Fruit fly (Drosophila melanogaster) S2 (cell line): Measurements from ENCODE around the gene Mvb12.

ENCODE experiments used
- CG8478 ChIP-seq: fragments of >200 bp; optimal IDR thresholded peaks from 2 replicates; lab custom pipeline; 2018
- CTCF ChIP-seq, 2 experiments: fragments of >200 bp; optimal IDR thresholded peaks; 2 replicates each; lab custom pipeline; 2018

The Mvb12 gene

DNA sequence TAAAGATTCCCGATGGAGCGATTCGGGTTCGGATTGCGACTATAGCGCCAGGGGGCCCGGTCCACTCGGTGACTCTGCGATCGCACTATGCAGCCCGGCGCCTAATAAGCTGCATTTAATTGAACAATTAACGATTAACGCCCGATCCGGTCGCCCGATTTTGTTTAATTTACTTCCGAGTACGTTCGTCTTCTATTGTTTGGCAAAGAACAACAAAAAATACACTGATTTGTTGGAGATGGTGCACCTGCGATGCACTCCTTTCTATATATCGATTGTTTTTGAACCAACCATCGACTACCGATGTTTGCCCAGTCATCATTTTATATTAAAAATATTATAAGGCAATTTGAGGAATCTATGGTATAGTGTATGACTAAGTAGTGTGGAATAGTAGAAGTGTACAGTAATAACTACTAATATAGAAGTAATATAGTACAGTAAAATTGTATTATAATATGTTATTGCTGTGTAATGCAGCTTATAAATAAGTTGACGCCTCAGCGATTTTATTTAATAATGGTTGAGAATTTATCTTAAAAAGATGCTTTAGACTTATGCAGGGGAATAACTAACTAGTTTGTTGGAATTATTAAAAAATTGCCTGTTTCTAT, at the start of gene Mvb12:
TSS of gene Mvb12 (minus strand) at position 217 of the 614 bp plus-strand sequence.
- TF ChIP-seq CG8478 (lab: Kevin White, UChicago) (no peak), CTCF (optimal IDR thresholded peaks at IDR 0.05; lab: Kevin White, UChicago) (no peak)

DNA sequence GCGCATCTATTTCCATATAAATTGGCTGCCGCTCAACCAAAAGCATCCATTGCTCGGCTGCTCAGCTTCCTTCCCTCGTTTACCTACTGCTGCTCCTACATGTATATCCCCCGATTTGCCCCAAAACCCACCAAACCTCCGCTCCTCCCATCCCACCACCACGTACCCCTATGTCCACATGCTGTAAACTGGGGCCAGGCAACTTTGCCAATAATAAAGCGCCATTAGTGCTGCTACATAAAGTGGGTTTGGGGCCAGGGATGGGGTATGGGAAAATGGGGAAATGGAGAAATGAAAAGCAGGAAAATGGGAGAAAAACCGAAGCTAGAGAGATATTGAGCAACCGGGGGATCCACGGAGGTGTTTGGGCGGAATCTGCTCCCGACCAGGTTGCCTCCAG, 48.2 kb upstream of the Mvb12 start:
- no peak for TF ChIP-seq CTCF (optimal IDR thresholded peaks at IDR 0.05; lab: Kevin White, UChicago)
- no peak for TF ChIP-seq CG8478 (lab: Kevin White, UChicago)

DNA sequence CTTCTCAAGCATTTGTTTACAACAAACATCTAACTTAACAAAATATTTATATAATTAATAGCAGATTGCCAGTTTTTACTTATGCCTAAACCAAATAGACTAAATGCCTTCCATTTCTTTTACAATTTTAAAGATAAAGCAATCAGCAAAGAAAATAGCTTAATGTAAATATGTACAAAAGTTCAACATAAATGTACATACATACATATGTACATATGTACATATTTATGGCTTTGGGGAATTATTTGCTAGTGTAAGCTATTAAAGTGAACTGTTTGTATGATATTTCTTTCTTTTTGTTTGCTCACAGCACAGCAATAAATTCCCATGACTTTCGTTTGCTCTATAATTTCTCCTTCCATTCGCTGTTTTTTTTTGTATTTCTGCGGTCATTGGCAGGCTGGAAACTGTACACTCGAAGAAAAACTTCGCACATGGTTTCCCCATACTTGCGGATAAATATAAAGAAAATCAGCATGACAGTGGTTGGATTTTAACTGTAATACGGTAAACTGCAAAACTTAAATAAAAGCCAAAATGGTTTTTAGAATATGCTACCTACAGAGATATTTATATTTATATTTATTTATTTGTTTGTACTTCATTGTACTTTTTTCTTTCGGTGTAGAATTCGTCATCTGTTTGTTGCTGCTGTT, 39.9 kb upstream of the Mvb12 start:
- no peak for TF ChIP-seq CTCF (optimal IDR thresholded peaks at IDR 0.05; lab: Kevin White, UChicago)
- TF ChIP-seq CG8478 (lab: Kevin White, UChicago): no peak

DNA sequence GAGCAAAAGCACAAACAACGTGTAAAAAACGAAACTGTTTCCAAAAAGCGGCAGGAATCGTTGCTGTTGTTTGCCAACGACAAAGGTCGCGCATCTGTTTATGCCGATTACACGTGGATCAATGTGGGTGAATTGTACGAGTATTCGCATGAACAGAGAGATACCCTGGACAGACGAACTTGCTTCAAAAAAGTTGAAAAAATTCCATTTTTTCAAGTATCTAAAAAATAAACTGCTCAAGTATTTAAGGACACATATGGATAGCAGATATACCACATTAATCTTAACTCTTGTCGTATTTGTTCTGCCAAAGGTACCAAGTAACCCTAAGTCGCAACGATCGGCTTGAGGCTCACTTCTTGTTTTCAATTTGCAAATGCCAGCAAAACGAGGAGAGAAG, 38.8 kb upstream of the Mvb12 start:
- no peak for TF ChIP-seq CG8478 (lab: Kevin White, UChicago)
- TF ChIP-seq CTCF (optimal IDR thresholded peaks at IDR 0.05; lab: Kevin White, UChicago): no peak

DNA sequence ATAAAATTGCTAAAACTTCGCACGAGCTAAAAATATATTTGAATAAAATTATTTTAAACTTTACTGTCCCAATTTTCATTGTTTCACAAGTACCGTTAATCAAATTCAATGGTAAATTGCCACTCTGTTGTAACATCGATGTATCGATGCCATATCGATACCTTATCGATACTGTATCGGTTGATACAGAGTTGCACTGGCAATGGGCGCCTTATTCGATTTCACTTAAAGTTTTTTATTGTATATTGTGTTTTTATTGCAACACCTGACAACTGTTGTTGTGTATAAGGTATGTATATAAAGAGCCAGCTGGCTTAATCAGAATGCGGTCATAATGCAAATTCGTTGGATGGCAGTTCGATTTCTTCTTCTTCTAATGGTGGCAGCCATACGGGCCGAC, 37.2 kb upstream of the Mvb12 start, which contains the start of gene CG43229:
TSS of gene CG43229 (plus strand) at position 246 of the 400 bp plus-strand sequence.
- TF ChIP-seq CG8478 (lab: Kevin White, UChicago) (no peak), CTCF (optimal IDR thresholded peaks at IDR 0.05; lab: Kevin White, UChicago) (no peak)

DNA sequence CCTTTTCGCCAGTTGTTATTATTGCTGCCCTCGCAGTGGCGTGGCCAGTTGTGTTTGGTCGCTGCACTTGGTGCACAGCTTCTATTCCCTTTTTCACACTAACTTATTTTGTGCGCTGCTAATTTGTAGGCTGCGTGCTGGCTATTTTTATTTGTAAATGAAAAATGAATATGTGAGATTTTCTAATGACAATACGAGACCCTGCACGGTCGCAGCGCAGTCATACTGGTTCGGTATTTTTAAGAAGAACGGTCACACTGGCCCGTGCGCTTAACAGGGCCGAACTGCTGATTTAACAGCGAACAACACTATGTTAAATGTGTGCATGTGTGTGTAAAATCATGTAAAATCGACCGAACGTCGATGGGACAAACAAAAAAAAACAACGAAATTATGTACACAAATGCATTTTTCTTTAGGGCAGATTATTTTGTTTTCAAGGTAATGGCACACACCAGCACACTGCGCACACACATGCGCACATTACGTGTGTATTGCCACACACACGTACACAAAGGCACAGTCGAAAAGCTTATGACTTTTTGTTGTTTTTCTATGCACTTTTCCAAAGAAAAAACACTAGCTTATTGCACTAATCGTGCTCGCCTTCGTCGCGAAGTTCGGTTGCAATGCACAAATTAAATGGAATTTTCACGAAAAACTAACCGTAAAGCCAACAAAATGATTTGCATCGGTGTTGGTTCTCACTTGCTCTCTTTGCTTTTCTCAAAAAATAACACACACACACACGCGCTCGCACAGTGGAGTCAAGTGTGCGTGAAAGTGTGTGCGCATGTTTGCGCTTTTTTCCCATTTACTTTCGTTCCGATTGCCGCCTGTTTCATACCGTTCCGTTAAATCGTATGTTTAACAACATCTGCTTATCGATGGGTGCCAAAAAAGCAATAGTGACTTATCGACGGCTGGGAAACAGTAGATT, 36.1 kb upstream of the Mvb12 start, which contains the start of gene ari-1:
TSS of gene ari-1 (minus strand) at position 875 of the 940 bp plus-strand sequence.
- TF ChIP-seq CTCF (optimal IDR thresholded peaks at IDR 0.05; lab: Kevin White, UChicago) (no peak), CG8478 (lab: Kevin White, UChicago) (no peak)

DNA sequence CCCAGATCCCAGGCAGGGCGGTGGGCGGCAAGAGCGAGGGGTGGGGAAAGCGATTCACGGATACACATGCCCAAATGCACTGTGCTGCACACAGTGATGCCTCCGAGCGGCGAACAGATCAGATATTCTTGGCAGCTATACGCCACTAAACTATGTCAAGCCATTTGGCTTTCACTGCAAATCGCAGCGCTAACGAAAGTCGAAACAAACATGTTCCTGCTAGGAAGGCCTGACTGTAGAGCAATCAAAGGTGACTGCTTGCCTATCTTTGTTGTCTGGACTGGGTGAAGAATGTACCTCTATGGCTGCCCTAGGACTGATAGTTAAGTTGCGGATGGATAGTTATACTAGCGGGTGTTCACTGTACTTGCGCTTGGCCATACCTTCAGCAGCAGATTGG, 34.9 kb upstream of the Mvb12 start:
- no peak for TF ChIP-seq CG8478 (lab: Kevin White, UChicago)
- TF ChIP-seq CTCF (optimal IDR thresholded peaks at IDR 0.05; lab: Kevin White, UChicago): no peak

DNA sequence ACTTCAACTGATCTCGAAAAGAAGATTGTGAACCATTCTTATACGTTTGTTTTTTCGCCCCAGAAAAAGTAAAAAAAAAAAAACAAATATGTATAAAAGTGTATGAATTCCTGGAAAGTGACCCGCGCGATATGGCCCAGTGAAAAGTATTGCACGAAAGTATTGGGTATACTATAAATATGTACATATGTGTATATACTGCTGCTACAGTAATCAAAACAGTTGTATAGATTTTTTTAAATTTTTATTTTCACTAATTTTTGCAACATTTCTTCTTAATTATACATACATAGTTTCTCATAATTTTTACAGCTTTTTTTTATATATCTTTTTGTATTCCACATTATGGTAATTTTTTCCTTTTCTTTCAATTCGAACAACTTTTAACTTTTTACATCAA, 29.1 kb upstream of the Mvb12 start, which contains the start of gene CG43133:
TSS of gene CG43133 (minus strand) at position 11 of the 400 bp plus-strand sequence.
- TF ChIP-seq CTCF (optimal IDR thresholded peaks at IDR 0.05; lab: Kevin White, UChicago) (no peak), CG8478 (lab: Kevin White, UChicago) (no peak)

DNA sequence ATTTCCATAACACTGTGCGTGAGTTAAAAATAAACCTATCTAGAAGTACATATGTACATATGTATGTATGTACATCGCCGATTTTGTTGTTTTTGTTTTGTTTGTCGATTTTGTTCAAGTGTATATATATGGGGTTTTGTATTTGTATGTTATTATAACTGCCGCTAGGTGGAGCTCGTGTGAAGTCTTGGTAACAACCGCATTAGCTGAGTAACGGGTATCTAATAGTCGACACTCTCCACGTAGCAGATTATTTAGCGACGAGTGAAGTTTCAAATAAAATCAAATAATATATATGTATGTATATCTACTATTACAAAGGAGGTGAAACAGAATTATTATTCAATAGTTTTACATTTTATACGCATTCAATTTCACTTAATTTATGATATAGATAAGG, 28.2 kb upstream of the Mvb12 start:
- TF ChIP-seq CTCF (optimal IDR thresholded peaks at IDR 0.05; lab: Kevin White, UChicago) (peak; percentile 68 to 71), CG8478 (lab: Kevin White, UChicago) (no peak)

DNA sequence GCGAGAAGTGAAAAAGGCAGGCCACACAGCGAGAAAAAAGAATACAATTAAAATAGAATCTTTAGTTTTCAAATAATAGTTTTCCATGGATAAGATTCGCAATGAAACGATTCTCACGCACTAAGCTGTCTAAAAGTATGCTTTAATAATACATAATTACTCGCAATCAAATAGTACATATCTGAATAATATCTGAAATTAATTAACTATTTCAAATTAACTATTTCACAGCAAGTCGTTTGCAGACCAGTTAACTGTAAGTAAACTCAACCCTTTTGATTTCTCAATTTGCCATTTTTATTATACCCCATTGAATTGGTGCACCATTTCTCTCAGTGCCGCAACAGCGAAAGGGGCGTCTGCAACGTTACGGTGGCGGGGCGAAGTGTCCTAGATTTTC, 24.4 kb upstream of the Mvb12 start:
- no peak for TF ChIP-seq CTCF (optimal IDR thresholded peaks at IDR 0.05; lab: Kevin White, UChicago)
- no peak for TF ChIP-seq CG8478 (lab: Kevin White, UChicago)

DNA sequence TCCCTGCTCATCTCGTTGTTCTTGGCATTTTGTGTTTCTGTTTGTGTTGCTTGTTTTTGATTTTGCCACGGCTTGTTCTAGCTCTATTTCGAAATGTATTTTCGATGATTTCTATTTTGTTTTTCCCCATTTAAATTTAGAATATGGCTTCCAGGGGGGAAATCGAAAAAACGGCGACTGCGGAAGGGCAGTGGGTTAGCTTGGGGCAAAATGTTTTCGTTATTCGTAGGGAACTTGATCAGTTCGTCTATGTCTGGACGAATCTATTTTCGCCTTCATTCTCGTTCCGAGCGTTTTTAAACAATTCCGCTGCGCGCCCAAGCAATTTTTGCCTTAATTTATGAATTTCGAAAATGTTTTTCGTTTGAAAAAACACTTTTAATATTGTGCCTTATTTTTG, 17.4 kb upstream of the Mvb12 start:
- TF ChIP-seq CTCF (optimal IDR thresholded peaks at IDR 0.05; lab: Kevin White, UChicago) (no peak), CG8478 (lab: Kevin White, UChicago) (no peak)

DNA sequence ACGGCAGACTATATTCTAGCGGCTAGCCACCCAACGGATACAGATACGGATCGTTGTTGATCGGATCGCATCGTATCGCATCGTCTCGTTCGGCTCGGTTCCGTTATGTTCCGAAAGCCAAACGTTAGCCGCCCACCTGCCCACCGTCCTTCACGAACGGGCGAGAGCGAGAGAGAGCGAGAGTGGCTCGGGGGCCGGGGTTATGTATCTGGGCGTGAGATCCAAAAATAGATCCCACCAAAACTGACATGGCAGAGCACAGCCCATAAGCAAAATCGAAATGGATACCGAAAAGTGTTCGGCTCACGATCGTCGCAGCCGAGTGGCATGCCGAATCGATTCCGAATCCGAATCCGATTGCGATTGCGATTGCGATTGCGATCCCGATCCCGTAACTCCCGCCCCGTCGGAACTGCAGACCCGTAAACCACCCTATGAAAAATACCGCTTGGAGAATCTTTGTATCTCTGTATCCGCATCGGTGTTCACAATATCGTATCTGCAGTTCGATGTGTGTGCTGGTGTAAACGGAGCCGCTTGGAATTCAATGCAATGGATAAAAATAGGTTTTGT, 15.8 kb upstream of the Mvb12 start, which contains the start of gene wupA:
TSS of gene wupA (minus strand) at position 112 of the 573 bp plus-strand sequence.
- TF ChIP-seq CG8478 (lab: Kevin White, UChicago) (no peak), CTCF (optimal IDR thresholded peaks at IDR 0.05; lab: Kevin White, UChicago) (no peak)

DNA sequence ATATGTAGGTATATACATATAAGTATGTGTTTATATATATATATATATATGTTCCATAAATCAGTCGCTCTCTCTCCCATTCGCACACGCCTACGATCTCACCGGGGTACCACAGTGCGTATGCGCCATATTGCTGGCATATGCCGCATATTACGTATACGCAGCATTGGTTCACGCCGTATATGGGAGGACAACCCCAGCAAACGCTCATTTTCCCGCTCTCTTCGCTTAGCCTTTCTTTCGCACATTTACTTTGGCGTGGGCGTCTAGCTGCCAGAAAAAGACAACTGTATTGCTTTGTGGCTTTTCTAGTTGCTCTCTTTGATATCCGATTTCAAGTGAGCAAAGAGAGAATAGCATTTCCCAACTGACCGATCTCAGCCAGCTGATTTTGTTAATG, 13.7 kb upstream of the Mvb12 start:
- no peak for TF ChIP-seq CG8478 (lab: Kevin White, UChicago)
- no peak for TF ChIP-seq CTCF (optimal IDR thresholded peaks at IDR 0.05; lab: Kevin White, UChicago)

DNA sequence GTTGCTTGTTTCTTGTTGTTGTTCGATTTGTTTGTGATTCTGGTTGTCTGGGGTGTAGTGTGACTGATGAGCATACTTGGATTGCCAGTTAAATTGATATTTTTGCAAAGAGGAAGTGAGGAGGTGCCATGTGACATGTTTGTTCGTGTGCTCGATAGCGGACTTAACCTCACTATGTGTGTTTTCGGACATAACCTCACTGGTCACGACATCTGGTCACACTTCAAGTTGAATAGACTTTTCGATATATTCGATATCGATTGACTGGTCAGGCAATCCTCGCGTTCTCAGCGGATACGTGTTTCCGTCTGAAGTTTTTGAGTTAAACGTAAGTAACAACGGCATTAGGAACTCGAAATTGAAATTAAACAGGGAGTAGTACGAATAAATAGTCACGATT, 7.6 kb upstream of the Mvb12 start:
- TF ChIP-seq CTCF (optimal IDR thresholded peaks at IDR 0.05; lab: Kevin White, UChicago): no peak
- TF ChIP-seq CG8478 (lab: Kevin White, UChicago): no peak
